Worm (Caenorhabditis elegans) whole organism, late embryonic: ENCODE results near the gene lgc-13.

ENCODE experiments used
- C08G9.2 ChIP-seq: sonication (generic microtip); optimal IDR thresholded peaks from 2 replicates; lab custom pipeline; 2016; ENCODE audit warnings: mild to moderate bottlenecking, missing genetic modification characterization, moderate library complexity, missing compliant biosample characterization
- C38D4.7 ChIP-seq: fragments of 200-800 bp; sonication (Bioruptor generic); optimal IDR thresholded peaks from 2 replicates; lab custom pipeline; 2018; ENCODE audit warnings: mild to moderate bottlenecking, missing genetic modification characterization, moderate library complexity, missing compliant biosample characterization
- K02D7.2 ChIP-seq: sonication (generic microtip); optimal IDR thresholded peaks from 2 replicates; lab custom pipeline; 2017; ENCODE audit warnings: mild to moderate bottlenecking, missing genetic modification characterization, missing compliant biosample characterization
- K09A11.1 ChIP-seq: sonication (generic microtip); optimal IDR thresholded peaks from 2 replicates; lab custom pipeline; 2017; ENCODE audit warnings: antibody characterized with exemption, mild to moderate bottlenecking, missing genetic modification characterization, missing compliant biosample characterization; ENCODE audit not compliant: insufficient read depth
- T23F11.4 ChIP-seq: fragments of 200-800 bp; sonication (Bioruptor generic); optimal IDR thresholded peaks from 2 replicates; lab custom pipeline; 2018; ENCODE audit warnings: mild to moderate bottlenecking, missing genetic modification characterization, missing compliant biosample characterization
- Y22D7AL.16 ChIP-seq: sonication (generic microtip); optimal IDR thresholded peaks from 2 replicates; lab custom pipeline; 2016; ENCODE audit warnings: missing genetic modification characterization, missing compliant biosample characterization
- ama-1 ChIP-seq: fragments of 150-350 bp; optimal IDR thresholded peaks from 2 replicates; lab custom pipeline; 2014
- ceh-14 ChIP-seq: sonication (generic microtip); optimal IDR thresholded peaks from 2 replicates; lab custom pipeline; 2016; ENCODE audit warnings: missing genotype, missing genetic modification characterization, missing compliant biosample characterization
- ceh-19 ChIP-seq: fragments of 200-800 bp; sonication (Bioruptor generic); optimal IDR thresholded peaks from 2 replicates; lab custom pipeline; 2018; ENCODE audit warnings: mild to moderate bottlenecking, missing genetic modification characterization, missing compliant biosample characterization
- ceh-2 ChIP-seq: sonication (generic microtip); optimal IDR thresholded peaks from 2 replicates; lab custom pipeline; 2016; ENCODE audit warnings: missing genotype, missing genetic modification characterization, missing compliant biosample characterization
- ceh-22 ChIP-seq: sonication (generic microtip); optimal IDR thresholded peaks from 2 replicates; lab custom pipeline; 2017; ENCODE audit warnings: missing biosample characterization, missing genetic modification characterization
- ceh-30 ChIP-seq: fragments of 150-350 bp; optimal IDR thresholded peaks from 2 replicates; lab custom pipeline; 2014; ENCODE audit warnings: missing biosample characterization, missing genetic modification characterization
- ceh-31 ChIP-seq: sonication (generic microtip); optimal IDR thresholded peaks from 2 replicates; lab custom pipeline; 2016; ENCODE audit warnings: missing genetic modification characterization, missing compliant biosample characterization
- ceh-48 ChIP-seq: sonication (generic microtip); optimal IDR thresholded peaks from 2 replicates; lab custom pipeline; 2016; ENCODE audit warnings: missing genetic modification characterization, inconsistent platforms, missing compliant biosample characterization
- che-1 ChIP-seq: sonication (generic microtip); optimal IDR thresholded peaks from 2 replicates; lab custom pipeline; 2016; ENCODE audit warnings: mild to moderate bottlenecking, missing genetic modification characterization, missing compliant biosample characterization
- elt-2 ChIP-seq: sonication (generic microtip); optimal IDR thresholded peaks from 2 replicates; lab custom pipeline; 2016; ENCODE audit warnings: missing genetic modification reagents, missing genetic modification characterization, missing compliant biosample characterization
- ets-4 ChIP-seq: sonication (generic microtip); optimal IDR thresholded peaks from 2 replicates; lab custom pipeline; 2016; ENCODE audit warnings: missing genetic modification characterization, missing compliant biosample characterization
- fkh-10 ChIP-seq: fragments of 150-350 bp; optimal IDR thresholded peaks from 2 replicates; lab custom pipeline; 2014; ENCODE audit warnings: missing biosample characterization, missing genetic modification reagents, missing genetic modification characterization
- hlh-13 ChIP-seq: fragments of 200-800 bp; sonication (Bioruptor generic); optimal IDR thresholded peaks from 2 replicates; lab custom pipeline; 2018; ENCODE audit warnings: mild to moderate bottlenecking, missing genetic modification characterization, missing compliant biosample characterization
- hlh-8 ChIP-seq: sonication (generic microtip); optimal IDR thresholded peaks from 2 replicates; lab custom pipeline; 2016; ENCODE audit warnings: missing genotype, missing genetic modification characterization, missing compliant biosample characterization
- lin-11 ChIP-seq: fragments of 200-800 bp; sonication (Bioruptor generic); optimal IDR thresholded peaks from 2 replicates; lab custom pipeline; 2018; ENCODE audit warnings: mild to moderate bottlenecking, missing genetic modification characterization, missing compliant biosample characterization
- nfya-1 ChIP-seq: sonication (generic microtip); optimal IDR thresholded peaks from 2 replicates; lab custom pipeline; 2017; ENCODE audit warnings: missing genetic modification characterization, mild to moderate bottlenecking, missing compliant biosample characterization, antibody characterized with exemption, moderate library complexity
- nhr-11 ChIP-seq: fragments of 150-350 bp; optimal IDR thresholded peaks from 2 replicates; lab custom pipeline; 2014; ENCODE audit warnings: missing biosample characterization, missing genetic modification characterization
- npax-4 ChIP-seq: sonication (generic microtip); optimal IDR thresholded peaks from 2 replicates; lab custom pipeline; 2016; ENCODE audit warnings: missing genetic modification characterization, missing compliant biosample characterization
- pax-1 ChIP-seq: fragments of 150-350 bp; optimal IDR thresholded peaks from 2 replicates; lab custom pipeline; 2014; ENCODE audit warnings: missing biosample characterization, missing genetic modification characterization
- pha-4 ChIP-seq: fragments of 150-350 bp; optimal IDR thresholded peaks from 2 replicates; lab custom pipeline; 2018; ENCODE audit warnings: missing biosample characterization, missing genetic modification reagents, missing genetic modification characterization
- pros-1 ChIP-seq: fragments of 150-350 bp; optimal IDR thresholded peaks from 2 replicates; lab custom pipeline; 2014; ENCODE audit warnings: missing biosample characterization, missing genetic modification reagents, missing genetic modification characterization
- ref-2 ChIP-seq: sonication (generic microtip); optimal IDR thresholded peaks from 2 replicates; lab custom pipeline; 2016; ENCODE audit warnings: missing genetic modification characterization, missing compliant biosample characterization
- sdc-2 ChIP-seq: sonication (generic microtip); optimal IDR thresholded peaks from 2 replicates; lab custom pipeline; 2016; ENCODE audit warnings: missing genotype, missing genetic modification characterization, missing compliant biosample characterization
- syd-9 ChIP-seq: sonication (generic microtip); optimal IDR thresholded peaks from 2 replicates; lab custom pipeline; 2016; ENCODE audit warnings: mild to moderate bottlenecking, missing genetic modification characterization, moderate library complexity, missing compliant biosample characterization
- tbx-2 ChIP-seq: sonication (generic microtip); optimal IDR thresholded peaks from 2 replicates; lab custom pipeline; 2016; ENCODE audit warnings: missing genetic modification characterization, missing compliant biosample characterization
- ttx-3 ChIP-seq: sonication (generic microtip); optimal IDR thresholded peaks from 2 replicates; lab custom pipeline; 2016; ENCODE audit warnings: missing genetic modification reagents, missing genetic modification characterization, missing compliant biosample characterization
- unc-86 ChIP-seq: sonication (generic microtip); optimal IDR thresholded peaks from 2 replicates; lab custom pipeline; 2016; ENCODE audit warnings: missing genetic modification characterization, missing compliant biosample characterization

lgc-13 gene

DNA sequence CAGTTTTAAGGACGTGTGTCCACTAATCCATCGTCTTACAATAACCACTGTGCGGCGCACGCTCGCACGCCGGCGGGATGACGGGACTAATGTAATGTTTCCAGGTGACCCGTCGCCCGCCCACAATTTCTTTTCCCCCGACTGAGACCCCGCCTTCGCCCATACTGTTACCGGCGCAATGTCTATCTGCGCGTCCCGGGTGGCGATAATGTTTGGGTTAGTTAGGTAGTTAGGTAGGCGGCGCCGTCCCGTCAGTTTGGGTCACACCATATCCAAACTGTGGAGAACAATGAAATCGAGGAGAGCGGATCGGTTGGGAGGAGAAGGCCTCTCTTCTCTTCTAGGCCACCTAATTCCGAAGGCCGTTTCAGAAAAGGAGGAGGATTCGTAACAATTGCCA is 22.7 kb upstream of the lgc-13 start (continued):
- TF ChIP-seq T23F11.4 (GFP tag; lab: Kevin White, UChicago), result no peak
- no peak for TF ChIP-seq K02D7.2 (tag; lab: Kevin White, UChicago)
- TF ChIP-seq hlh-8 (tag; lab: Kevin White, UChicago), result no peak
- TF ChIP-seq, all 69 proteins: peak for 6

DNA sequence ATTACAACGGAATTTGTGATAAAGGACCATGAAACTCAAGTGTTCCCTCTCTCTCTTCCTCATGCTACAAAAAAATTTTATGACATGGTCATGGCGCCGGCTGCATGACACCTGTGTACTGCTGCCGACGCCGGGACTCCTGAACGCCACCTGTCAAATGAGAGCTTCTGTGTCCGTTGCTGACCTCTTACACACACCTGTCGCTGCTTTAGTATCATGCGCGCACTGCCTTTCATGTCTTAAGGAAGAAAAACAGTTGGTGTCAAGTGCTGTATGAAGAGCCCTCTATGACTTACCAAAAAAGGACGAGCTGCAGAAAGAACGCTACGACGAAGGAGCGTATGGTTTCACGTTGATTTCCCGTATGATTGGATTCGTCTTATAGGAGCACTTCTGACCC is 16.3 kb upstream of the lgc-13 start:
- no peak for TF ChIP-seq lin-11 (tag; lab: Kevin White, UChicago)

DNA sequence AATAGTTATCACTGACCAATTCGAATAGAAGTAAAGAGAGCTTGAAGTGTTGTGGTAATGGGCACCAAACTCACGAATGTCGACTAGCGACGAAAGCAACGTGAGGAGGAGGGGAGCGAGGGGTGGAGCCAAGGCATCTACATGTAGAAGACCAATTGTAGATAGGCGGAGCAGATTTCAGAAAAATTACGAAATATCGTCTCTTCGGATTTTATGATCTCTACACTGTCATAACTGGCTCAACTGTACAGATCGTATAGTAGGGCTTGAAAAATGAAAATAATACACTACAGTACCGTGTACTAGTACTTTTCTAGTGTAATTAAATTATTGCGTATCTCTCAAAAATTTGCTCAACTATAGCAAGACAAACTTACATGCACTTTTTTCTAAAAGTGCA is 15.9 kb upstream of the lgc-13 start, which contains the start of gene W03G11.4:
W03G11.4 (minus strand) TSS at position 101 of the 400 bp plus-strand sequence.
- TF ChIP-seq ref-2 (no peak), hlh-13 (GFP tag; lab: Kevin White, UChicago) (no peak)

DNA sequence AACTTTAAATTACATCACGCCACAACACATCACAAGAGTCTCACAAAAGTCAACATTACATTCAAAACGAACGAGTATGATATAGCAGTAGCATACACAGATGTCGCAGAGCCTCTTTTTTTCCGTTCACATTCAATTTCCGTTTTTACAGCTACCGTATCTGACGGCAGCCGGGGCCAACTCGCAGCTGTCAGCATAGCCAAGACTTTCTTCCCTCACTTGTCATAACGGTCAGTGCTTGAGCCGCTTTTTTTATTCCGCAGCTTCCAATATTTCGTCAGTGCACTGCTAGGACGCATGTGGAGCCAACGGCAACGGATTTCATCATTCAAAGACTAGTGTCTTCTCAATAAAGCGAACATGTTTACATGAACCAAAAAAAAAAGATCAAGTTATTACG is 15.0 kb upstream of the lgc-13 start:
- no peak for TF ChIP-seq pros-1 (tag; lab: Kevin White, UChicago)
- no peak for TF ChIP-seq ttx-3
- no peak for TF ChIP-seq sdc-2
- no peak for TF ChIP-seq ceh-48 (tag; lab: Kevin White, UChicago)
- TF ChIP-seq, all 69 proteins: peak for 0

DNA sequence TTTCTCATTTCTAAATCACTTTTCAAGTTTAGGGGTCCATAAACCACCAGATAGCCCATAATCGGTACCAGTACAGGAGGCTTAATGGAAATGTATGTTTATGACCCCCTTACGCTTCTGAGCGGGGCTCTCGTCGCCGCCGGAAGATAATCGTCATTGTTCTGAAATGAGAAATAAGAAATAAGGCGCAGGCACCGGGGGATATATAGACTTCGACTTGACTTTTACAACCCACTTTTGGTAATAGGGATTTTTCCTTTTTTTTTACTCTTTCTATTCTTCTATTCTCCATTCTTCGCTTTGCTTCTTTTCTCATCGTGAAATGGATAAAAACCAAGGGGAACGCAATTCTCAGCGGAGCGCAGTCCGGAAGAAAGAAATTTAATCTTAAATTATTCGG is 13.8 kb upstream of the lgc-13 start:
- no peak for TF ChIP-seq C38D4.7
- no peak for TF ChIP-seq T23F11.4 (GFP tag; lab: Kevin White, UChicago)
- no peak for TF ChIP-seq ets-4 (tag; lab: Kevin White, UChicago)
- no peak for TF ChIP-seq npax-4 (tag; lab: Kevin White, UChicago)
- TF ChIP-seq ceh-2 (tag; lab: Kevin White, UChicago), result no peak
- no peak for TF ChIP-seq elt-2
- TF ChIP-seq Y22D7AL.16 (tag; lab: Kevin White, UChicago), result no peak
- no peak for TF ChIP-seq fkh-10 (GFP tag; lab: Kevin White, UChicago)
- no peak for TF ChIP-seq unc-86 (tag; lab: Kevin White, UChicago)
- TF ChIP-seq C08G9.2 (tag; lab: Kevin White, UChicago), result no peak
- no peak for TF ChIP-seq ceh-14
- no peak for TF ChIP-seq tbx-2 (tag; lab: Kevin White, UChicago)

DNA sequence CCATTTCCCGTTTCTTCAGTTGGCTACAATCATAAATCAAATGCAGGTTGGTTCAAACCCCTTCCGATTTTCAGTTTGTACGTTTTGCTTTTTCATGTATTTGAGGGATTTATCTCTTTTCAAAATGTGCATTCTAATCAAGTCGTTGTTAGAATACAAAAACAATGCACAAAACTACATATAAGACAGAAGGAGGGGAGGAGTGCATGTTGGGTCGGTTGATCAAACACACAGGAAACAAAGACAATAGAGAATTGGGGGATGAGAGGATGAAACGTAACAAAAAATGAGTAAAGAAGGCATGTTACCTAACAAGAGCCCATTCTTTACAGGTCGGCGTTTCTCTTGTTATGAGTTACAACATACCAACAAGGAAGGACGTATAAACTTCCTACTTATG is 11.0 kb upstream of the lgc-13 start:
- TF ChIP-seq syd-9, result no peak
- no peak for TF ChIP-seq K09A11.1 (tag; lab: Kevin White, UChicago)
- TF ChIP-seq che-1 (tag; lab: Kevin White, UChicago), result no peak
- no peak for TF ChIP-seq pax-1
- TF ChIP-seq npax-4 (tag; lab: Kevin White, UChicago), result no peak
- TF ChIP-seq K02D7.2 (tag; lab: Kevin White, UChicago), result no peak
- TF ChIP-seq pha-4 (tag; lab: Kevin White, UChicago), result no peak
- TF ChIP-seq ref-2, result no peak
- TF ChIP-seq Y22D7AL.16 (tag; lab: Kevin White, UChicago), result no peak
- TF ChIP-seq ceh-22 (tag; lab: Kevin White, UChicago), result no peak
- TF ChIP-seq ceh-2 (tag; lab: Kevin White, UChicago), result no peak
- TF ChIP-seq ama-1 (lab: Kevin White, UChicago), result no peak

DNA sequence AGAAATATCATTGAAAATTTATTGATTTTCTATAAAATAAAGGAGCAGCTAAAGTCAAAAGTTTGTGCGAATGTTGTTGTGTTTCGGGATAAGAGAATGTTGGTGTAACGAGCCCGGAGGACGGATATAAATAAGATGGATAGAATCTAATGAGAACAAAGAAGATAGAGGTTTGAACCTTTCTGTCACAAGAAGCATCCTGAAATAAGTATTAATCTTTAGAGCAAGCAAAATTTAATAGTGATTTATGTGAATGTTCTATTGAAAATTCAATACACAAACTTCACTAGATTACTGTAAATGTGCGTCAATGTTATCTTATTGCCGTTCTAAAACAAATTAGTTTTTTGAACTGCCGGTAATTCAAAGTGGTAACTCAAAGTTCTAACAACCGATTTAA is 5.3 kb upstream of the lgc-13 start, which contains the start of gene W03G11.3:
W03G11.3 (minus strand) TSS at position 101 of the 400 bp plus-strand sequence.
- TF ChIP-seq nhr-11 (no peak), ceh-30 (tag; lab: Kevin White, UChicago) (no peak), ceh-19 (GFP tag; lab: Kevin White, UChicago) (no peak), ceh-31 (no peak), nfya-1 (no peak)
